Worm (Caenorhabditis elegans) whole organism, L4/young adult: Measurements from ENCODE around the gene F10G2.10.
"Not testable (repeated sequence)": the region's sequence is repeated elsewhere in the genome, so short reads cannot be mapped to it uniquely, and the experiment has no call there.

Experiments used
- W03F9.2 ChIP-seq: fragments of 150-350 bp; optimal IDR thresholded peaks from 2 replicates; lab custom pipeline; 2014; ENCODE audit warnings: missing biosample characterization, missing genetic modification characterization
- dao-5 ChIP-seq: sonication (generic microtip); optimal IDR thresholded peaks from 2 replicates; lab custom pipeline; 2016; ENCODE audit warnings: missing genotype, missing genetic modification characterization, moderate library complexity, missing compliant biosample characterization
- him-1 ChIP-seq: sonication (generic microtip); optimal IDR thresholded peaks from 2 replicates; lab custom pipeline; 2016; ENCODE audit warnings: missing genotype, missing genetic modification reagents, missing genetic modification characterization, missing compliant biosample characterization

The F10G2.10 gene

DNA sequence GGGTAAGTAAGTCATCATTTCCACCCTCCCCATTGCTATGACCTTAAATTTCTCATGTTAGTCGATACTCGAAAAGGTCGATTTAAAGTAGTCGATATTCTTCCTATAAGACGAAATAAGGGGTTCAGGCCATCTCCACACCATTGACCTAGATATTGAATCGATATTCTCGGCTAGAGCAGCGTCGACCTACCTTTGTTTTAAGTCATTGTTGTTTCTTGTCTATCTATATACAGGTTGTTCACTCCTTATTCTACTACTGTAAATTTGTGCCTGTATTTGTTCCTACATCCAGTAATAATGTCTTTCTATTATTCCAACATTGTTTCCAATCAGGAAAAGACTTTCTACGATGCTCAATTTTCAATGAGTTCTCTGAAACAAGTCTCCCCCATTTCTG is 4.9 kb downstream of the F10G2.10 start, which contains the start of gene F10G2.4:
F10G2.4 (plus strand) TSS at position 301 of the 400 bp plus-strand sequence.
- no peak for TF ChIP-seq dao-5 (tag; lab: Kevin White, UChicago)
- no peak for TF ChIP-seq W03F9.2 (tag; lab: Kevin White, UChicago)
- TF ChIP-seq him-1 (tag; lab: Kevin White, UChicago), result no peak

- no peak for TF ChIP-seq dao-5 (tag; lab: Kevin White, UChicago)
- TF ChIP-seq W03F9.2 (tag; lab: Kevin White, UChicago), result no peak
These were observed 6.1 kb downstream of the F10G2.10 start, which contains the start of gene clec-7 for ce11 chrV:7328092-7328491. TSS of gene clec-7 (plus strand) at chrV:7328392.

- TF ChIP-seq him-1 (tag; lab: Kevin White, UChicago), result no peak
- TF ChIP-seq dao-5 (tag; lab: Kevin White, UChicago), result no peak
- no peak for TF ChIP-seq W03F9.2 (tag; lab: Kevin White, UChicago)
These were observed 8.9 kb downstream of the F10G2.10 start, which contains the start of gene F10G2.2 for ce11 chrV:7330868-7331267. TSS of gene F10G2.2 (plus strand) at chrV:7331168.

ce11 chrV:7332253-7332652 is 10.2 kb downstream of the F10G2.10 start, which contains the start of gene F10G2.1:
TSS of gene F10G2.1 (plus strand) at chrV:7332553.
- TF ChIP-seq him-1 (tag; lab: Kevin White, UChicago) (no peak), W03F9.2 (tag; lab: Kevin White, UChicago) (no peak)

- not testable (repeated sequence) for TF ChIP-seq him-1, W03F9.2, dao-5 (tag; lab: Kevin White, UChicago)
These were observed 15.2 kb downstream of the F10G2.10 start, which contains the start of gene F10G2.7 for ce11 chrV:7337218-7337617. TSS of gene F10G2.7 (minus strand) at chrV:7337318.

DNA sequence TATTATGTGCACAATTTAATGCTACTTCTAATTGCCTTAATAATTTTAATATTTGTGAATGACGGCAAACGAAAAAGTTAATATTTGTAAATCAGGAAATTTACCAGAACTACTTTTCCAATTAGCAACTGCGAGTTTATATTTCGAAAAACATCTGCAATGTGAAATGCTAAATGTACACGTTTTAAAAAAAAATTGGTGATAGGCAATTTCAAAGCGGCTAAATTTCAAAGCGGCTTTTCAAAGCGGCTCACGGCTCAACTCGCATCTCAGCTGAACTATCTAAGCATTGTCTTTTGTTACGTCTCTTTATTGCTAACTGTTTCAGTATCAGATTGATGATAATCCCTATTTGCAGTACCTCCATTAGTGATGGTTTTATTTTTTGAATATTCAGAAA is 17.8 kb downstream of the F10G2.10 start, which contains the start of gene srh-187:
srh-187 (minus strand) TSS at position 101 of the 400 bp plus-strand sequence.
- TF ChIP-seq him-1 (tag; lab: Kevin White, UChicago), result no peak
- no peak for TF ChIP-seq W03F9.2 (tag; lab: Kevin White, UChicago)
- no peak for TF ChIP-seq dao-5 (tag; lab: Kevin White, UChicago)

ce11 chrV:7341942-7342341 is 19.9 kb downstream of the F10G2.10 start, which contains the start of the genes nhr-263 and nhr-148:
TSS of gene nhr-263 (minus strand) at chrV:7342042.
TSS of gene nhr-148 (plus strand) at chrV:7342156.
- TF ChIP-seq dao-5 (tag; lab: Kevin White, UChicago), result no peak
- no peak for TF ChIP-seq W03F9.2 (tag; lab: Kevin White, UChicago)
- no peak for TF ChIP-seq him-1 (tag; lab: Kevin White, UChicago)

DNA sequence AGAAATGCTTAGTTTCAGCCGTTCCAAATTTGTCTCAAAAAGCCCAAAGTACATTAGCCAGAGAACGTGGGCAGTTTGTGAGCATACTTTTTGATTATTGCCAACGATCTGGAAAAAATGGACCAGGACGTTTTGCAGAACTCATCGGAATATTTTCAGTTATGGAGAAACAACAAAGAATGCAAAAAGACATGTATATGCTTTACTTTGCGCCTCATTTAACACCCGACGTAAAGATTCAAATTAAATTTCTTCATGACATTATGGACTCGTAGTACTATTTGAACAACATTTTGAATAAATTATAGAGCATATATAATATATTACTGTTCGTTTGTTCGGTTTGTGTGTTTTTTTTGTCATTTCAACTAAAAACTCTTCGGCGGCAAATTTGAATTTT is 21.5 kb downstream of the F10G2.10 start, which contains the start of gene srh-244:
srh-244 (plus strand) TSS at position 301 of the 400 bp plus-strand sequence.
- no peak for TF ChIP-seq him-1 (tag; lab: Kevin White, UChicago)
- no peak for TF ChIP-seq W03F9.2 (tag; lab: Kevin White, UChicago)
- no peak for TF ChIP-seq dao-5 (tag; lab: Kevin White, UChicago)

DNA sequence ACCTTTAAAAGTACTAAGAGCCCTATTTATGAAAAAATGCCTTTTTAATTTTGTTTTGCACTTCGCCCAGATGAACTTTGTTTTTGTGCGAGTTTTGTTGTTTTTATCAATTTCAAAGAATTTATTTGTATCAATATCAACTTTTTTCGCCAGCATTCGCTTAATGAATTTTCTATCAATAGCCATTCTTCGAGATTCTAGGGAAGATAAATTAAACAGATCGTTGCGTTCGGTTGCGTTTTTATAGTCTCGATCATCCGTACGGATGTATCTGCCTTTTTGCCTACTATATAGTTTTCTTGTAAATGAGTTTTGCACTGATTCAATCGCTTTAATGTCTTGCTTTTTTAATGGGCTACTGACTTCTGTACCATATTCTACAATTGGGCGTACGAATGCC is 23.5 kb downstream of the F10G2.10 start, which contains the start of gene nhr-147:
nhr-147 (plus strand) TSS at position 301 of the 400 bp plus-strand sequence.
- TF ChIP-seq W03F9.2, dao-5, him-1 (tag; lab: Kevin White, UChicago): not testable (repeated sequence)

ce11 chrV:7349541-7349940 is 27.5 kb downstream of the F10G2.10 start, which contains the start of gene nhr-149:
TSS of gene nhr-149 (minus strand) at chrV:7349641.
- TF ChIP-seq him-1 (tag; lab: Kevin White, UChicago), result no peak
- TF ChIP-seq dao-5 (tag; lab: Kevin White, UChicago), result no peak
- TF ChIP-seq W03F9.2 (tag; lab: Kevin White, UChicago), result no peak

ce11 chrV:7352186-7353053 is 30.4 kb downstream of the F10G2.10 start, which contains the start of the genes srh-231 and srh-275:
TSS of gene srh-231 (minus strand) at chrV:7352236.
TSS of gene srh-275 (plus strand) at chrV:7353003.
- TF ChIP-seq him-1 (tag; lab: Kevin White, UChicago) (no peak), W03F9.2 (tag; lab: Kevin White, UChicago) (no peak), dao-5 (tag; lab: Kevin White, UChicago) (no peak)

- no peak for TF ChIP-seq dao-5 (tag; lab: Kevin White, UChicago)
- no peak for TF ChIP-seq W03F9.2 (tag; lab: Kevin White, UChicago)
- no peak for TF ChIP-seq him-1 (tag; lab: Kevin White, UChicago)
These were observed 31.6 kb downstream of the F10G2.10 start for ce11 chrV:7353602-7354001.

DNA sequence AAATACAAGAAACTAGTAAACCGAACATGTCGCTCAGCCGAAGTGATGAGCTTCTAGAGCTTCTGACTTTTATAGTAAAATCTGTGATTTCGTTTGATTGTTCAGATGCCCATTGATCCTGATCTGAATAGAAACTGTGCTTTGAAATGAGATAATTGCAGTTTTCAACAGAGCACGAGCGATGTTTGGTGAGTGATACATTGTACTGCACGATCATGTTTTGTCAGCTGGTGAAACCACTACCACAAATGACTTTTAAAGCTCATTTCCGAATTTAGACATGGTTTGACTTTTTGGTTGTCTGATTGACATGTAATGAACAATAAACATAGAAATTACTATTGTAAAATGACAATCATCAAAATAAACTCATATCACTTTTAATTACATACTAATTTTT is 33.4 kb downstream of the F10G2.10 start, which contains the start of gene tag-293:
tag-293 (minus strand) TSS at position 101 of the 400 bp plus-strand sequence.
- no peak for TF ChIP-seq dao-5 (tag; lab: Kevin White, UChicago)
